Worm (Caenorhabditis elegans) whole organism, L2 larva: Measurements from ENCODE around the gene H06A10.1.

Experiments used
- C34F6.9 ChIP-seq: fragments of 150-350 bp; optimal IDR thresholded peaks from 2 replicates; lab custom pipeline; 2014; ENCODE audit warnings: missing biosample characterization, missing genetic modification characterization
- F13H6.1 ChIP-seq: sonication (generic microtip); optimal IDR thresholded peaks from 2 replicates; lab custom pipeline; 2016; ENCODE audit warnings: missing genetic modification characterization, missing compliant biosample characterization
- R02D3.7 ChIP-seq: fragments of 150-350 bp; optimal IDR thresholded peaks from 2 replicates; lab custom pipeline; 2014; ENCODE audit warnings: missing biosample characterization, missing genetic modification characterization
- Y55F3AM.14 ChIP-seq: fragments of 200-800 bp; sonication (Bioruptor generic); optimal IDR thresholded peaks from 2 replicates; lab custom pipeline; 2018; ENCODE audit warnings: mild to moderate bottlenecking, missing genetic modification characterization, missing compliant biosample characterization
- ZK546.5 ChIP-seq: sonication (generic microtip); optimal IDR thresholded peaks from 2 replicates; lab custom pipeline; 2017; ENCODE audit warnings: missing biosample characterization, missing genetic modification characterization
- alr-1 ChIP-seq: fragments of 150-350 bp; optimal IDR thresholded peaks from 2 replicates; lab custom pipeline; 2014; ENCODE audit warnings: missing biosample characterization, missing genetic modification characterization
- aly-2 ChIP-seq: fragments of 150-350 bp; optimal IDR thresholded peaks from 2 replicates; lab custom pipeline; 2014; ENCODE audit warnings: missing biosample characterization, missing genetic modification characterization
- ama-1 ChIP-seq: fragments of 150-350 bp; optimal IDR thresholded peaks from 2 replicates; lab custom pipeline; 2018; ENCODE audit warnings: inconsistent platforms
- blmp-1 ChIP-seq: sonication (generic microtip); optimal IDR thresholded peaks from 2 replicates; lab custom pipeline; 2017; ENCODE audit warnings: missing genetic modification characterization, mild to moderate bottlenecking, missing compliant biosample characterization, antibody characterized with exemption, moderate library complexity; ENCODE audit not compliant: insufficient read depth
- ceh-16 ChIP-seq: fragments of 150-350 bp; optimal IDR thresholded peaks from 2 replicates; lab custom pipeline; 2014; ENCODE audit warnings: missing biosample characterization, missing genetic modification characterization
- ceh-82 ChIP-seq: fragments of 150-350 bp; optimal IDR thresholded peaks from 2 replicates; lab custom pipeline; 2014; ENCODE audit warnings: missing biosample characterization, missing genetic modification characterization
- crh-2 ChIP-seq: sonication (generic microtip); optimal IDR thresholded peaks from 2 replicates; lab custom pipeline; 2017; ENCODE audit warnings: missing biosample characterization, missing genetic modification characterization
- dmd-4 ChIP-seq: sonication (generic microtip); optimal IDR thresholded peaks from 2 replicates; lab custom pipeline; 2017; ENCODE audit warnings: missing biosample characterization, missing genetic modification characterization
- egl-27 ChIP-seq: sonication (generic microtip); optimal IDR thresholded peaks from 3 replicates; lab custom pipeline; 2017; ENCODE audit warnings: missing biosample characterization, missing genetic modification reagents, missing genetic modification characterization
- elt-1 ChIP-seq: fragments of 150-350 bp; optimal IDR thresholded peaks from 2 replicates; lab custom pipeline; 2014; ENCODE audit warnings: missing biosample characterization, missing genetic modification characterization
- fos-1 ChIP-seq: fragments of 150-350 bp; optimal IDR thresholded peaks from 2 replicates; lab custom pipeline; 2014; ENCODE audit warnings: missing biosample characterization, missing genetic modification characterization
- gmeb-1 ChIP-seq: fragments of 150-350 bp; optimal IDR thresholded peaks from 2 replicates; lab custom pipeline; 2014; ENCODE audit warnings: missing biosample characterization, missing genetic modification characterization
- lin-11 ChIP-seq: fragments of 150-350 bp; sonication (generic microtip); optimal IDR thresholded peaks from 2 replicates; lab custom pipeline; 2014; ENCODE audit warnings: missing biosample characterization, missing genetic modification characterization, inconsistent platforms, mixed read lengths
- lin-13 ChIP-seq: fragments of 150-350 bp; optimal IDR thresholded peaks from 2 replicates; lab custom pipeline; 2014; ENCODE audit warnings: missing biosample characterization, missing genetic modification reagents, missing genetic modification characterization
- lin-39 ChIP-seq: fragments of 150-350 bp; optimal IDR thresholded peaks from 2 replicates; lab custom pipeline; 2014; ENCODE audit warnings: missing biosample characterization, missing genetic modification reagents, missing genetic modification characterization
- lsy-2 ChIP-seq, 2 experiments: fragments of 150-350 bp in 1 of 2; sonication (generic microtip) in 1 of 2; optimal IDR thresholded peaks; 2 replicates each; lab custom pipeline; 2014 to 2017; ENCODE audit warnings: missing biosample characterization in 2 of 2, missing genetic modification characterization in 2 of 2
- mab-5 ChIP-seq: fragments of 150-350 bp; optimal IDR thresholded peaks from 2 replicates; lab custom pipeline; 2014; ENCODE audit warnings: missing biosample characterization, missing genetic modification characterization
- mbf-1 ChIP-seq: sonication (generic microtip); optimal IDR thresholded peaks from 2 replicates; lab custom pipeline; 2017; ENCODE audit warnings: missing biosample characterization, missing genetic modification characterization
- mdl-1 ChIP-seq, 2 experiments: fragments of 150-350 bp in 1 of 2; sonication (generic microtip) in 1 of 2; optimal IDR thresholded peaks; 2 replicates each; lab custom pipeline; 2017; ENCODE audit warnings: missing biosample characterization in 2 of 2, missing genetic modification characterization in 2 of 2
- nhr-10 ChIP-seq: sonication (generic microtip); optimal IDR thresholded peaks from 2 replicates; lab custom pipeline; 2017; ENCODE audit warnings: missing biosample characterization, missing genetic modification characterization
- nhr-11 ChIP-seq: fragments of 150-350 bp; optimal IDR thresholded peaks from 2 replicates; lab custom pipeline; 2014; ENCODE audit warnings: missing biosample characterization, missing genetic modification characterization
- nhr-12 ChIP-seq: fragments of 150-350 bp; optimal IDR thresholded peaks from 2 replicates; lab custom pipeline; 2014; ENCODE audit warnings: missing biosample characterization, missing genetic modification characterization
- nhr-129 ChIP-seq: fragments of 150-350 bp; optimal IDR thresholded peaks from 2 replicates; lab custom pipeline; 2014; ENCODE audit warnings: missing biosample characterization, missing genetic modification characterization
- nhr-21 ChIP-seq: fragments of 150-350 bp; optimal IDR thresholded peaks from 2 replicates; lab custom pipeline; 2014; ENCODE audit warnings: missing biosample characterization, missing genetic modification characterization
- nhr-23 ChIP-seq: fragments of 150-350 bp; optimal IDR thresholded peaks from 2 replicates; lab custom pipeline; 2014; ENCODE audit warnings: missing biosample characterization, missing genetic modification reagents, missing genetic modification characterization
- nhr-237 ChIP-seq: fragments of 150-350 bp; optimal IDR thresholded peaks from 2 replicates; lab custom pipeline; 2014; ENCODE audit warnings: missing biosample characterization, missing genetic modification characterization
- nhr-25 ChIP-seq: fragments of 150-350 bp; sonication (generic microtip); optimal IDR thresholded peaks from 3 replicates; lab custom pipeline; 2014; ENCODE audit warnings: missing biosample characterization, missing genetic modification characterization
- nhr-6 ChIP-seq: fragments of 150-350 bp; optimal IDR thresholded peaks from 2 replicates; lab custom pipeline; 2014; ENCODE audit warnings: missing biosample characterization, missing genetic modification characterization
- nhr-77 ChIP-seq: fragments of 150-350 bp; optimal IDR thresholded peaks from 2 replicates; lab custom pipeline; 2014; ENCODE audit warnings: missing biosample characterization, missing genetic modification characterization
- peb-1 ChIP-seq: fragments of 150-350 bp; optimal IDR thresholded peaks from 2 replicates; lab custom pipeline; 2014; ENCODE audit warnings: missing biosample characterization, missing genetic modification characterization
- sem-4 ChIP-seq: fragments of 150-350 bp; optimal IDR thresholded peaks from 2 replicates; lab custom pipeline; 2014; ENCODE audit warnings: missing biosample characterization, missing genetic modification reagents, missing genetic modification characterization
- skn-1 ChIP-seq: sonication (generic microtip); optimal IDR thresholded peaks from 2 replicates; lab custom pipeline; 2017; ENCODE audit warnings: missing biosample characterization, missing genetic modification characterization
- sma-3 ChIP-seq: sonication (generic microtip); optimal IDR thresholded peaks from 2 replicates; lab custom pipeline; 2016; ENCODE audit warnings: missing genetic modification reagents, missing genetic modification characterization, missing compliant biosample characterization
- sma-9 ChIP-seq, 2 experiments: fragments of 150-350 bp in 1 of 2; sonication (generic microtip) in 1 of 2; optimal IDR thresholded peaks; 2 replicates each; lab custom pipeline; 2014 to 2016; ENCODE audit warnings: missing genetic modification characterization in 2 of 2, mild to moderate bottlenecking in 1 of 2, missing biosample characterization in 1 of 2, missing compliant biosample characterization in 1 of 2, missing genetic modification reagents in 1 of 2, moderate library complexity in 1 of 2
- snpc-4 ChIP-seq: fragments of 150-350 bp; optimal IDR thresholded peaks from 2 replicates; lab custom pipeline; 2014; ENCODE audit warnings: missing biosample characterization, missing genetic modification characterization
- unc-39 ChIP-seq: fragments of 150-350 bp; optimal IDR thresholded peaks from 2 replicates; lab custom pipeline; 2014; ENCODE audit warnings: missing biosample characterization, missing genetic modification characterization
- unc-55 ChIP-seq: fragments of 150-350 bp; sonication (generic microtip); optimal IDR thresholded peaks from 3 replicates; lab custom pipeline; 2014; ENCODE audit warnings: missing biosample characterization, missing genetic modification reagents, missing genetic modification characterization
- unc-62 ChIP-seq: fragments of 150-350 bp; optimal IDR thresholded peaks from 2 replicates; lab custom pipeline; 2014; ENCODE audit warnings: missing biosample characterization, missing genetic modification reagents, missing genetic modification characterization
- zag-1 ChIP-seq: fragments of 150-350 bp; optimal IDR thresholded peaks from 2 replicates; lab custom pipeline; 2014; ENCODE audit warnings: missing biosample characterization, missing genetic modification characterization
- ztf-1 ChIP-seq: fragments of 200-800 bp; sonication (Bioruptor generic); conservative IDR thresholded peaks from 2 replicates; pipeline ENCODE4 v1.3.6; 2022; ENCODE audit warnings: missing genetic modification characterization, missing compliant biosample characterization
- ztf-11 ChIP-seq: sonication (generic microtip); optimal IDR thresholded peaks from 2 replicates; lab custom pipeline; 2017; ENCODE audit warnings: missing biosample characterization, missing genetic modification characterization
- ztf-4 ChIP-seq: fragments of 150-350 bp; optimal IDR thresholded peaks from 2 replicates; lab custom pipeline; 2014; ENCODE audit warnings: missing biosample characterization, missing genetic modification characterization

The H06A10.1 gene

DNA sequence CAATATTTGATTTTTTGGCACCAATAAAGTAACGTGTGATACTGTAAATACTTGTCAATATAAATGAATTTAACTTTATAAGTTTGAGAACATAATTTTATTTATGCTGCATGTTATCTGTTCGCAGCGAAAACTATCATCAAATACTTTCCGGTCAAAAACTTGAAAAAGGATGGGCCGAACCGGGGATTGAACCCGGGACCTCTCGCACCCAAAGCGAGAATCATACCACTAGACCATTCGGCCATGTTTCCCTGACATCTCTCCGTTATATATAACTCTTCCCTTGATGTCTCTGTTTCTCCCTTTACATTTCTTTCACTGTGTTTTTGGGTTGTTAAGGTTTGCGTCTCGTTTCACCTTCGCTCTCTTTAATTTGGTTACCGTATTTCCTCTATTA is 4.5 kb downstream of the H06A10.1 start:
- peak; percentile 27 for TF ChIP-seq F13H6.1
- no peak for TF ChIP-seq mab-5 (tag; lab: Kevin White, UChicago)
- TF ChIP-seq zag-1: no peak
- no peak for TF ChIP-seq dmd-4 (tag; lab: Kevin White, UChicago)
- peak; percentile 53 for TF ChIP-seq unc-55
- no peak for TF ChIP-seq nhr-237 (tag; lab: Kevin White, UChicago)
- no peak for TF ChIP-seq elt-1 (tag; lab: Kevin White, UChicago)
- peak; percentile 42 for TF ChIP-seq lin-13 (GFP tag; lab: Kevin White, UChicago)
- TF ChIP-seq ceh-82: no peak
- peak; percentile 57 for TF ChIP-seq fos-1 (tag; lab: Kevin White, UChicago)
- peak in 1 of 2 experiments; percentile 17 for TF ChIP-seq mdl-1 (tag; optimal IDR thresholded peaks at IDR 0.05; lab: Kevin White, UChicago)
- peak; percentile 75 for TF ChIP-seq nhr-129 (tag; lab: Kevin White, UChicago)
- no peak for TF ChIP-seq alr-1
- peak; percentile 6 for TF ChIP-seq egl-27
- TF ChIP-seq skn-1: no peak
- no peak for TF ChIP-seq ztf-4
- TF ChIP-seq nhr-25 (tag; lab: Kevin White, UChicago): no peak
- TF ChIP-seq sma-9 (GFP tag; optimal IDR thresholded peaks at IDR 0.05; lab: Kevin White, UChicago): peak; percentile 45
- TF ChIP-seq sma-9 (tag; optimal IDR thresholded peaks at IDR 0.05; lab: Kevin White, UChicago): no peak
- peak; percentile 49 for TF ChIP-seq Y55F3AM.14 (GFP tag; lab: Kevin White, UChicago)
- no peak for TF ChIP-seq nhr-23 (tag; lab: Kevin White, UChicago)
- no peak for TF ChIP-seq snpc-4 (tag; lab: Kevin White, UChicago)
- no peak for TF ChIP-seq ztf-11 (tag; lab: Kevin White, UChicago)
- no peak for TF ChIP-seq lin-39
- TF ChIP-seq sem-4 (tag; lab: Kevin White, UChicago): peak; percentile 24
- TF ChIP-seq nhr-12 (tag; lab: Kevin White, UChicago): no peak
- no peak for TF ChIP-seq unc-62
- TF ChIP-seq nhr-10 (tag; lab: Kevin White, UChicago): no peak
- no peak for TF ChIP-seq nhr-6 (tag; lab: Kevin White, UChicago)
- TF ChIP-seq unc-39 (tag; lab: Kevin White, UChicago): no peak
- no peak for TF ChIP-seq R02D3.7
- peak; percentile 36 for TF ChIP-seq gmeb-1
- no peak for TF ChIP-seq ama-1 (lab: Kevin White, UChicago)
- TF ChIP-seq ZK546.5 (tag; lab: Kevin White, UChicago): no peak
- TF ChIP-seq crh-2 (tag; lab: Kevin White, UChicago): peak; percentile 9
- peak; percentile 31 for TF ChIP-seq C34F6.9 (tag; lab: Kevin White, UChicago)
- peak; percentile 35 for TF ChIP-seq nhr-21 (tag; lab: Kevin White, UChicago)
- TF ChIP-seq lsy-2 (tag; optimal IDR thresholded peaks at IDR 0.05; lab: Kevin White, UChicago): peak; percentile 16 to 58
- TF ChIP-seq ceh-16 (tag; lab: Kevin White, UChicago): no peak
- no peak for TF ChIP-seq nhr-11 (tag; lab: Kevin White, UChicago)
- no peak for TF ChIP-seq ztf-1 (GFP tag; lab: Robert Waterston, UW)
- peak; percentile 61 for TF ChIP-seq sma-3 (GFP tag; lab: Kevin White, UChicago)
- TF ChIP-seq nhr-77 (tag; lab: Kevin White, UChicago): no peak
- TF ChIP-seq blmp-1 (tag; lab: Kevin White, UChicago): no peak
- no peak for TF ChIP-seq peb-1 (tag; lab: Kevin White, UChicago)
- TF ChIP-seq lin-11 (tag; lab: Kevin White, UChicago): no peak

ce11 chrX:13514384-13514783 is 7.1 kb downstream of the H06A10.1 start:
- peak; percentile 87 for TF ChIP-seq nhr-77 (tag; lab: Kevin White, UChicago)
- peak; percentile 34 for TF ChIP-seq ceh-82
- peak; percentile 88 for TF ChIP-seq F13H6.1
- peak; percentile 52 for TF ChIP-seq nhr-12 (tag; lab: Kevin White, UChicago)
- TF ChIP-seq egl-27: peak; percentile 91
- TF ChIP-seq sma-9 (GFP tag; optimal IDR thresholded peaks at IDR 0.05; lab: Kevin White, UChicago): peak; percentile 81
- TF ChIP-seq sma-9 (tag; optimal IDR thresholded peaks at IDR 0.05; lab: Kevin White, UChicago): no peak
- TF ChIP-seq crh-2 (tag; lab: Kevin White, UChicago): peak; percentile 98
- TF ChIP-seq skn-1: peak; percentile 88
- no peak for TF ChIP-seq lin-11 (tag; lab: Kevin White, UChicago)
- TF ChIP-seq nhr-6 (tag; lab: Kevin White, UChicago): peak; percentile 93
- TF ChIP-seq lin-13 (GFP tag; lab: Kevin White, UChicago): peak; percentile 92
- TF ChIP-seq ceh-16 (tag; lab: Kevin White, UChicago): peak; percentile 68
- TF ChIP-seq lin-39: no peak
- no peak for TF ChIP-seq elt-1 (tag; lab: Kevin White, UChicago)
- peak; percentile 85 to 89 for TF ChIP-seq lsy-2 (tag; optimal IDR thresholded peaks at IDR 0.05; lab: Kevin White, UChicago)
- peak; percentile 96 for TF ChIP-seq nhr-21 (tag; lab: Kevin White, UChicago)
- peak; percentile 91 for TF ChIP-seq sma-3 (GFP tag; lab: Kevin White, UChicago)
- TF ChIP-seq nhr-11 (tag; lab: Kevin White, UChicago): no peak
- TF ChIP-seq mbf-1 (tag; lab: Kevin White, UChicago): peak; percentile 67
- TF ChIP-seq fos-1 (tag; lab: Kevin White, UChicago): peak; percentile 82
- TF ChIP-seq zag-1: peak; percentile 45
- TF ChIP-seq unc-55: peak; percentile 99
- TF ChIP-seq nhr-25 (tag; lab: Kevin White, UChicago): peak; percentile 89
- peak; percentile 10 for TF ChIP-seq unc-62
- peak; percentile 33 for TF ChIP-seq blmp-1 (tag; lab: Kevin White, UChicago)
- peak; percentile 64 for TF ChIP-seq R02D3.7
- no peak for TF ChIP-seq ama-1 (lab: Kevin White, UChicago)
- no peak for TF ChIP-seq aly-2 (tag; lab: Kevin White, UChicago)
- no peak for TF ChIP-seq ztf-1 (GFP tag; lab: Robert Waterston, UW)
- peak; percentile 90 for TF ChIP-seq gmeb-1
- no peak for TF ChIP-seq alr-1
- peak; percentile 95 for TF ChIP-seq nhr-129 (tag; lab: Kevin White, UChicago)
- peak; percentile 78 for TF ChIP-seq dmd-4 (tag; lab: Kevin White, UChicago)
- peak; percentile 30 to 82 for TF ChIP-seq mdl-1 (tag; optimal IDR thresholded peaks at IDR 0.05; lab: Kevin White, UChicago)
- peak; percentile 83 for TF ChIP-seq snpc-4 (tag; lab: Kevin White, UChicago)
- peak; percentile 96 for TF ChIP-seq C34F6.9 (tag; lab: Kevin White, UChicago)
